Worm (Caenorhabditis elegans) whole organism, young adult: ENCODE measurements around the gene W09G12.10.

Experiments used
- C17E4.6 ChIP-seq: fragments of 200-800 bp; sonication (Bioruptor generic); IDR thresholded peaks from 2 replicates; pipeline ENCODE4 v1.3.6; 2022; ENCODE audit warnings: missing genetic modification reagents, missing genetic modification characterization, missing compliant biosample characterization
- D2030.7 ChIP-seq: fragments of 200-800 bp; sonication (Bioruptor generic); IDR thresholded peaks from 2 replicates; pipeline ENCODE4 v1.3.6; 2022; ENCODE audit warnings: missing genetic modification reagents, missing genetic modification characterization, missing compliant biosample characterization
- F33H1.4 ChIP-seq: fragments of 200-800 bp; sonication (Bioruptor generic); IDR thresholded peaks from 2 replicates; pipeline ENCODE4 v1.3.6; 2022; ENCODE audit warnings: missing genetic modification reagents, missing genetic modification characterization, missing compliant biosample characterization
- F57C9.4 ChIP-seq: sonication (generic microtip); optimal IDR thresholded peaks from 2 replicates; lab custom pipeline; 2017; ENCODE audit warnings: mild to moderate bottlenecking, missing genetic modification characterization, missing compliant biosample characterization
- K11D2.4 ChIP-seq: fragments of 200-800 bp; sonication (Bioruptor generic); IDR thresholded peaks from 2 replicates; pipeline ENCODE4 v1.3.6; 2022; ENCODE audit warnings: missing genetic modification reagents, missing genetic modification characterization, missing compliant biosample characterization
- Y53G8AR.9 ChIP-seq: fragments of 200-800 bp; sonication (Bioruptor generic); conservative IDR thresholded peaks from 2 replicates; pipeline ENCODE4 v1.3.6; 2022; ENCODE audit warnings: missing genetic modification reagents, missing genetic modification characterization, missing compliant biosample characterization
- Y56A3A.18 ChIP-seq: fragments of 200-800 bp; sonication (Bioruptor generic); IDR thresholded peaks from 2 replicates; pipeline ENCODE4 v1.3.6; 2022; ENCODE audit warnings: missing genetic modification reagents, missing genetic modification characterization, missing compliant biosample characterization
- ZK185.1 ChIP-seq: sonication (generic microtip); optimal IDR thresholded peaks from 2 replicates; lab custom pipeline; 2016; ENCODE audit warnings: mild to moderate bottlenecking, missing genetic modification characterization, missing compliant biosample characterization; ENCODE audit not compliant: poor library complexity, severe bottlenecking
- akir-1 ChIP-seq: fragments of 200-800 bp; sonication (Bioruptor generic); optimal IDR thresholded peaks from 2 replicates; lab custom pipeline; 2018; ENCODE audit warnings: mild to moderate bottlenecking, missing genetic modification characterization, moderate library complexity, missing compliant biosample characterization
- ama-1 ChIP-seq, 3 experiments: fragments of 150-350 bp in 1 of 3; sonication (generic microtip) in 2 of 3; optimal IDR thresholded peaks; 2 replicates each; lab custom pipeline; 2014 to 2018; ENCODE audit warnings: missing biosample characterization in 2 of 3, missing genetic modification characterization in 2 of 3, missing genetic modification reagents in 2 of 3
- aptf-3 ChIP-seq: fragments of 200-800 bp; sonication (Bioruptor generic); IDR thresholded peaks from 2 replicates; pipeline ENCODE4 v1.3.6; 2022; ENCODE audit warnings: missing genetic modification characterization, missing compliant biosample characterization
- attf-5 ChIP-seq: fragments of 200-800 bp; sonication (Bioruptor generic); optimal IDR thresholded peaks from 2 replicates; lab custom pipeline; 2018; ENCODE audit warnings: mild to moderate bottlenecking, missing genetic modification characterization, missing compliant biosample characterization
- cebp-2 ChIP-seq: fragments of 200-800 bp; sonication (Bioruptor generic); IDR thresholded peaks from 2 replicates; pipeline ENCODE4 v1.3.6; 2022; ENCODE audit warnings: missing genetic modification characterization, missing compliant biosample characterization
- ceh-100 ChIP-seq: fragments of 200-800 bp; sonication (Bioruptor generic); IDR thresholded peaks from 2 replicates; pipeline ENCODE4 v1.3.6; 2022; ENCODE audit warnings: missing genetic modification reagents, missing genetic modification characterization, missing compliant biosample characterization
- ceh-79 ChIP-seq: sonication (generic microtip); optimal IDR thresholded peaks from 2 replicates; lab custom pipeline; 2017; ENCODE audit warnings: mild to moderate bottlenecking, missing genetic modification characterization, missing compliant biosample characterization
- ceh-91 ChIP-seq: fragments of 200-800 bp; sonication (Bioruptor generic); IDR thresholded peaks from 2 replicates; pipeline ENCODE4 v1.3.6; 2022; ENCODE audit warnings: missing genetic modification reagents, missing genetic modification characterization, missing compliant biosample characterization
- dpl-1 ChIP-seq: fragments of 150-350 bp; optimal IDR thresholded peaks from 2 replicates; lab custom pipeline; 2014; ENCODE audit warnings: missing biosample characterization, missing genetic modification reagents, missing genetic modification characterization
- efl-1 ChIP-seq: fragments of 150-350 bp; optimal IDR thresholded peaks from 2 replicates; lab custom pipeline; 2014; ENCODE audit warnings: missing biosample characterization, missing genetic modification reagents, missing genetic modification characterization
- egl-18 ChIP-seq: fragments of 200-800 bp; sonication (Bioruptor generic); IDR thresholded peaks from 2 replicates; pipeline ENCODE4 v1.3.6; 2022; ENCODE audit warnings: missing genetic modification reagents, missing genetic modification characterization, missing compliant biosample characterization
- egl-44 ChIP-seq: fragments of 200-800 bp; sonication (Bioruptor generic); IDR thresholded peaks from 2 replicates; pipeline ENCODE4 v1.3.6; 2022; ENCODE audit warnings: missing genetic modification reagents, missing genetic modification characterization, missing compliant biosample characterization
- hlh-12 ChIP-seq: sonication (generic microtip); optimal IDR thresholded peaks from 2 replicates; lab custom pipeline; 2016; ENCODE audit warnings: missing genetic modification characterization, missing compliant biosample characterization
- hmg-1.2 ChIP-seq: fragments of 200-800 bp; sonication (Bioruptor generic); IDR thresholded peaks from 2 replicates; pipeline ENCODE4 v1.3.6; 2022; ENCODE audit warnings: missing genetic modification reagents, missing genetic modification characterization, missing compliant biosample characterization
- let-526 ChIP-seq: fragments of 200-800 bp; sonication (Bioruptor generic); IDR thresholded peaks from 2 replicates; pipeline ENCODE4 v1.3.6; 2022; ENCODE audit warnings: missing genetic modification reagents, missing genetic modification characterization, missing compliant biosample characterization
- lin-40 ChIP-seq: sonication (generic microtip); optimal IDR thresholded peaks from 2 replicates; lab custom pipeline; 2016; ENCODE audit warnings: missing genetic modification characterization, mild to moderate bottlenecking, missing compliant biosample characterization, missing genotype, missing genetic modification reagents
- madf-8 ChIP-seq: fragments of 200-800 bp; sonication (Bioruptor generic); conservative IDR thresholded peaks from 2 replicates; pipeline ENCODE4 v1.3.6; 2022; ENCODE audit warnings: missing genetic modification reagents, missing genetic modification characterization, missing compliant biosample characterization
- mcd-1 ChIP-seq: fragments of 200-800 bp; sonication (Bioruptor generic); IDR thresholded peaks from 2 replicates; pipeline ENCODE4 v1.3.6; 2022; ENCODE audit warnings: missing genetic modification reagents, missing genetic modification characterization, missing compliant biosample characterization
- nhr-120 ChIP-seq: fragments of 200-800 bp; sonication (Bioruptor generic); IDR thresholded peaks from 2 replicates; pipeline ENCODE4 v1.3.6; 2022; ENCODE audit warnings: missing genetic modification characterization, missing compliant biosample characterization
- nhr-27 ChIP-seq: fragments of 200-800 bp; sonication (Bioruptor generic); optimal IDR thresholded peaks from 2 replicates; lab custom pipeline; 2018; ENCODE audit warnings: mild to moderate bottlenecking, missing genetic modification characterization, moderate library complexity, missing compliant biosample characterization
- nhr-80 ChIP-seq: sonication (generic microtip); optimal IDR thresholded peaks from 2 replicates; lab custom pipeline; 2016; ENCODE audit warnings: missing genetic modification characterization, missing compliant biosample characterization
- pha-4 ChIP-seq: fragments of 150-350 bp; sonication (generic microtip); optimal IDR thresholded peaks from 2 replicates; lab custom pipeline; 2014; ENCODE audit warnings: missing biosample characterization, missing genetic modification reagents, missing genetic modification characterization
- snpc-1.1 ChIP-seq: sonication (generic microtip); optimal IDR thresholded peaks from 2 replicates; lab custom pipeline; 2017; ENCODE audit warnings: missing genetic modification characterization, mild to moderate bottlenecking, missing compliant biosample characterization, antibody characterized with exemption, moderate library complexity, missing genotype, missing genetic modification reagents; ENCODE audit not compliant: insufficient read depth
- snpc-3.4 ChIP-seq: sonication (generic microtip); optimal IDR thresholded peaks from 2 replicates; lab custom pipeline; 2017; ENCODE audit warnings: missing genetic modification characterization, mild to moderate bottlenecking, missing compliant biosample characterization, antibody characterized with exemption, moderate library complexity, missing genotype, missing genetic modification reagents
- snpc-4 ChIP-seq, 5 experiments: fragments of 150-350 bp in 1 of 5; sonication (generic microtip) in 4 of 5; optimal IDR thresholded peaks; 2 replicates each; lab custom pipeline; 2014 to 2018; ENCODE audit warnings: missing genetic modification characterization in 5 of 5, missing biosample characterization in 3 of 5, antibody characterized with exemption in 2 of 5, mild to moderate bottlenecking in 2 of 5, missing compliant biosample characterization in 2 of 5, missing genotype in 2 of 5, moderate library complexity in 2 of 5, missing genetic modification reagents in 1 of 5
- tbp1 ChIP-seq: fragments of 200-800 bp; sonication (Bioruptor generic); optimal IDR thresholded peaks from 2 replicates; lab custom pipeline; 2018; ENCODE audit warnings: mild to moderate bottlenecking, missing genetic modification characterization, missing compliant biosample characterization
- tbx-9 ChIP-seq: sonication (generic microtip); optimal IDR thresholded peaks from 2 replicates; lab custom pipeline; 2016; ENCODE audit warnings: borderline replicate concordance, missing genetic modification characterization, inconsistent platforms, missing compliant biosample characterization
- tlf-1 ChIP-seq: fragments of 200-800 bp; sonication (Bioruptor generic); optimal IDR thresholded peaks from 2 replicates; lab custom pipeline; 2018; ENCODE audit warnings: mild to moderate bottlenecking, missing genetic modification characterization, missing compliant biosample characterization
- ztf-28 ChIP-seq: fragments of 200-800 bp; sonication (Bioruptor generic); IDR thresholded peaks from 2 replicates; pipeline ENCODE4 v1.3.6; 2022; ENCODE audit warnings: missing genetic modification reagents, missing genetic modification characterization, missing compliant biosample characterization
- ztf-6 ChIP-seq: fragments of 200-800 bp; sonication (Bioruptor generic); IDR thresholded peaks from 2 replicates; pipeline ENCODE4 v1.3.6; 2022; ENCODE audit warnings: missing genetic modification reagents, missing genetic modification characterization, missing compliant biosample characterization

Gene W09G12.10

ce11 chrIV:1221167-1221566, at the start of gene W09G12.10:
Gene W09G12.10 (minus strand): TSS chrIV:1221287.
- TF ChIP-seq tbx-9 (tag; lab: Kevin White, UChicago) (no peak), hmg-1.2 (GFP tag; lab: Robert Waterston, UW) (peak; percentile 81), ztf-6 (GFP tag; lab: Robert Waterston, UW) (no peak)

- TF ChIP-seq ceh-79 (tag; lab: Kevin White, UChicago) (no peak), madf-8 (GFP tag; lab: Robert Waterston, UW) (no peak), F33H1.4 (GFP tag; lab: Robert Waterston, UW) (no peak)
Measured at ce11 chrIV:1266724-1267123, 45.6 kb upstream of the W09G12.10 start, which contains the start of gene clec-170. Gene clec-170 (plus strand): TSS chrIV:1266866.

- TF ChIP-seq let-526 (no peak), snpc-1.1 (tag; lab: Kevin White, UChicago) (no peak), pha-4 (tag; lab: Kevin White, UChicago) (no peak), nhr-80 (tag; lab: Kevin White, UChicago) (peak; percentile 82)
Measured at ce11 chrIV:1266138-1266537, 45.1 kb upstream of the W09G12.10 start.

DNA sequence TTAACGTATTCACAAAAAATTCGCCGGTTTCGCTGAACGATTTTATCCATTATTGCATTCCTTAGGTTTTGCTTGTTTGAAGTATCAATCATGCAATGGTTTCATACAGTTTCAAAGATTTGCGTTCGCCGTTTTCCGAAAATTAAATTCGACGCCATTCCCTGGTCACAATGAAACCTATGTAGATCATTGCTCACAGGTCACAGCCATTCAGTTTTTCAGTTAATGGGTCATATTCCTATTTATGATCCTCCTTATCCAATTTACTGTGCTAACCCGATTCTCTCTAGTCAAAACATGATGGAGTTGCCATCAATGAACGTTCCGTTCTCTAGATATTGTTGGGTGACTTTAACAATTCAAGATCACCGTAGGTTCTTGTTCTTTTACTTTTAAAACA, 43.8 kb upstream of the W09G12.10 start, which contains the start of gene F38A1.13:
TSS of gene F38A1.13 (plus strand) at position 301 of the 400 bp plus-strand sequence.
- TF ChIP-seq lin-40 (no peak), attf-5 (GFP tag; lab: Kevin White, UChicago) (no peak), tlf-1 (no peak), snpc-4 (GFP tag; optimal IDR thresholded peaks at IDR 0.05; lab: Kevin White, UChicago) (no peak), snpc-4 (tag; optimal IDR thresholded peaks at IDR 0.05; lab: Kevin White, UChicago) (no peak), snpc-3.4 (tag; lab: Kevin White, UChicago) (no peak), ama-1 (optimal IDR thresholded peaks at IDR 0.05; lab: Kevin White, UChicago) (no peak), ama-1 (GFP tag; optimal IDR thresholded peaks at IDR 0.05; lab: Kevin White, UChicago) (no peak), ZK185.1 (no peak), nhr-27 (tag; lab: Kevin White, UChicago) (no peak), C17E4.6 (GFP tag; lab: Robert Waterston, UW) (no peak), efl-1 (GFP tag; lab: Kevin White, UChicago) (no peak), dpl-1 (GFP tag; lab: Kevin White, UChicago) (no peak), tbx-9 (tag; lab: Kevin White, UChicago) (no peak), ceh-100 (no peak), mcd-1 (GFP tag; lab: Robert Waterston, UW) (no peak), snpc-1.1 (tag; lab: Kevin White, UChicago) (no peak), aptf-3 (no peak), akir-1 (GFP tag; lab: Kevin White, UChicago) (no peak), K11D2.4 (GFP tag; lab: Robert Waterston, UW) (no peak), ceh-91 (GFP tag; lab: Robert Waterston, UW) (no peak)

ce11 chrIV:1261930-1262329, 40.8 kb upstream of the W09G12.10 start:
- TF ChIP-seq D2030.7 (no peak), ceh-100 (no peak), egl-44 (GFP tag; lab: Robert Waterston, UW) (no peak), snpc-3.4 (tag; lab: Kevin White, UChicago) (no peak), nhr-120 (GFP tag; lab: Robert Waterston, UW) (no peak), hlh-12 (tag; lab: Kevin White, UChicago) (no peak), Y53G8AR.9 (GFP tag; lab: Robert Waterston, UW) (no peak), ztf-28 (GFP tag; lab: Robert Waterston, UW) (no peak), Y56A3A.18 (GFP tag; lab: Robert Waterston, UW) (no peak), F33H1.4 (GFP tag; lab: Robert Waterston, UW) (no peak), F57C9.4 (tag; lab: Kevin White, UChicago) (no peak), tbp1 (GFP tag; lab: Kevin White, UChicago) (no peak), let-526 (no peak), egl-18 (no peak), cebp-2 (no peak)
- TF ChIP-seq, all 124 proteins: peak for 0
